Worm (Caenorhabditis elegans) whole organism, L4 larva: ENCODE results near the gene Y53G8AM.7.

Experiments
- F10B5.3 ChIP-seq: sonication (generic microtip); optimal IDR thresholded peaks from 2 replicates; lab custom pipeline; 2016; ENCODE audit warnings: mild to moderate bottlenecking, missing genetic modification characterization, missing compliant biosample characterization
- F37D6.2 ChIP-seq: sonication (generic microtip); optimal IDR thresholded peaks from 2 replicates; lab custom pipeline; 2016; ENCODE audit warnings: mild to moderate bottlenecking, missing genetic modification characterization, missing compliant biosample characterization
- T26A8.4 ChIP-seq: fragments of 200-800 bp; sonication (Bioruptor generic); IDR thresholded peaks from 2 replicates; pipeline ENCODE4 v1.3.6; 2022; ENCODE audit warnings: missing genetic modification characterization, missing compliant biosample characterization
- aha-1 ChIP-seq: fragments of 150-350 bp; peaks from one replicate; lab custom pipeline; 2014; ENCODE audit warnings: missing biosample characterization, missing genetic modification characterization
- ceh-32 ChIP-seq: sonication (generic microtip); optimal IDR thresholded peaks from 2 replicates; lab custom pipeline; 2016; ENCODE audit warnings: mild to moderate bottlenecking, missing genetic modification characterization, missing compliant biosample characterization; ENCODE audit not compliant: poor library complexity
- ceh-44 ChIP-seq: fragments of 200-800 bp; sonication (Bioruptor generic); IDR thresholded peaks from 2 replicates; pipeline ENCODE4 v1.3.6; 2022; ENCODE audit warnings: missing genetic modification reagents, missing genetic modification characterization, missing compliant biosample characterization
- ceh-62 ChIP-seq: sonication (generic microtip); optimal IDR thresholded peaks from 2 replicates; lab custom pipeline; 2017; ENCODE audit warnings: missing biosample characterization, missing genetic modification characterization
- ces-1 ChIP-seq: fragments of 150-350 bp; sonication (generic microtip); optimal IDR thresholded peaks from 4 replicates; lab custom pipeline; 2014; ENCODE audit warnings: missing biosample characterization, missing genetic modification reagents, missing genetic modification characterization
- cey-2 ChIP-seq: sonication (generic microtip); optimal IDR thresholded peaks from 3 replicates; lab custom pipeline; 2017; ENCODE audit warnings: missing genetic modification characterization, mild to moderate bottlenecking, missing compliant biosample characterization, antibody characterized with exemption, borderline replicate concordance; ENCODE audit not compliant: insufficient read depth
- daf-16 ChIP-seq, 3 experiments: sonication (generic microtip); optimal IDR thresholded peaks; 2 replicates each; lab custom pipeline; 2016 to 2017; ENCODE audit warnings: missing genetic modification characterization in 3 of 3, missing genetic modification reagents in 3 of 3, mild to moderate bottlenecking in 2 of 3, missing compliant biosample characterization in 2 of 3, missing biosample characterization in 1 of 3, moderate library complexity in 1 of 3
- dve-1 ChIP-seq: sonication (generic microtip); optimal IDR thresholded peaks from 2 replicates; lab custom pipeline; 2017; ENCODE audit warnings: antibody characterized with exemption, mild to moderate bottlenecking, missing genetic modification characterization, missing compliant biosample characterization; ENCODE audit not compliant: insufficient read depth
- hif-1 ChIP-seq, 2 experiments: sonication (generic microtip); optimal IDR thresholded peaks; 2 replicates each; lab custom pipeline; 2016 to 2017; ENCODE audit warnings: missing compliant biosample characterization in 2 of 2, missing genetic modification characterization in 2 of 2, missing genetic modification reagents in 2 of 2, missing genotype in 2 of 2, mild to moderate bottlenecking in 1 of 2
- hlh-30 ChIP-seq: sonication (generic microtip); optimal IDR thresholded peaks from 2 replicates; lab custom pipeline; 2017; ENCODE audit warnings: antibody characterized with exemption, mild to moderate bottlenecking, missing genetic modification characterization, missing compliant biosample characterization; ENCODE audit not compliant: insufficient read depth
- hmg-1.1 ChIP-seq: fragments of 200-800 bp; sonication (Bioruptor generic); IDR thresholded peaks from 2 replicates; pipeline ENCODE4 v1.3.6; 2022; ENCODE audit warnings: missing genetic modification reagents, missing genetic modification characterization, missing compliant biosample characterization
- jun-1 ChIP-seq: fragments of 150-350 bp; optimal IDR thresholded peaks from 2 replicates; lab custom pipeline; 2014; ENCODE audit warnings: missing biosample characterization, missing genetic modification reagents, missing genetic modification characterization
- lin-1 ChIP-seq: fragments of 200-800 bp; sonication (Bioruptor generic); IDR thresholded peaks from 2 replicates; pipeline ENCODE4 v1.3.6; 2022; ENCODE audit warnings: missing genetic modification reagents, missing genetic modification characterization, missing compliant biosample characterization
- lin-13 ChIP-seq: fragments of 150-350 bp; optimal IDR thresholded peaks from 2 replicates; lab custom pipeline; 2014; ENCODE audit warnings: missing biosample characterization, missing genetic modification reagents, missing genetic modification characterization
- lsy-2 ChIP-seq, 2 experiments: fragments of 150-350 bp in 1 of 2; sonication (generic microtip) in 1 of 2; optimal IDR thresholded peaks; 2 replicates each; lab custom pipeline; 2014 to 2017; ENCODE audit warnings: missing biosample characterization in 2 of 2, missing genetic modification characterization in 2 of 2
- mdl-1 ChIP-seq, 2 experiments: fragments of 150-350 bp in 1 of 2; sonication (generic microtip) in 1 of 2; optimal IDR thresholded peaks; 2 replicates each; lab custom pipeline; 2014 to 2017; ENCODE audit warnings: missing biosample characterization in 2 of 2, missing genetic modification characterization in 2 of 2
- mes-2 ChIP-seq: sonication (generic microtip); optimal IDR thresholded peaks from 2 replicates; lab custom pipeline; 2016; ENCODE audit warnings: missing genotype, mild to moderate bottlenecking, missing genetic modification characterization, missing compliant biosample characterization; ENCODE audit not compliant: poor library complexity, severe bottlenecking
- mxl-2 ChIP-seq: fragments of 200-800 bp; sonication (Bioruptor generic); conservative IDR thresholded peaks from 2 replicates; pipeline ENCODE4 v1.3.6; 2022; ENCODE audit warnings: missing genetic modification reagents, missing genetic modification characterization, missing compliant biosample characterization
- nhr-28 ChIP-seq: fragments of 150-350 bp; optimal IDR thresholded peaks from 2 replicates; lab custom pipeline; 2014; ENCODE audit warnings: missing biosample characterization, missing genetic modification characterization
- nhr-42 ChIP-seq: fragments of 200-800 bp; sonication (Bioruptor generic); IDR thresholded peaks from 2 replicates; pipeline ENCODE4 v1.3.6; 2022; ENCODE audit warnings: missing genetic modification characterization, missing compliant biosample characterization
- nhr-6 ChIP-seq: fragments of 150-350 bp; optimal IDR thresholded peaks from 2 replicates; lab custom pipeline; 2014; ENCODE audit warnings: missing biosample characterization, missing genetic modification characterization
- nhr-76 ChIP-seq: fragments of 150-350 bp; optimal IDR thresholded peaks from 2 replicates; lab custom pipeline; 2014; ENCODE audit warnings: missing biosample characterization, missing genetic modification characterization
- nhr-77 ChIP-seq: fragments of 150-350 bp; optimal IDR thresholded peaks from 2 replicates; lab custom pipeline; 2014; ENCODE audit warnings: missing biosample characterization, missing genetic modification characterization
- pha-4 ChIP-seq, 2 experiments: fragments of 150-350 bp in 1 of 2; fragments of 200-800 bp in 1 of 2; sonication (Bioruptor generic) in 1 of 2; IDR thresholded peaks in 1 of 2; optimal IDR thresholded peaks in 1 of 2; 2 replicates each; pipeline versions ENCODE4 v1.3.6 to Lab custom; 2014 to 2022; ENCODE audit warnings: missing genetic modification characterization in 2 of 2, missing genetic modification reagents in 2 of 2, missing biosample characterization in 1 of 2, missing compliant biosample characterization in 1 of 2
- pqm-1 ChIP-seq: sonication (generic microtip); optimal IDR thresholded peaks from 2 replicates; lab custom pipeline; 2017; ENCODE audit warnings: missing biosample characterization, missing genetic modification characterization
- rbr-2 ChIP-seq: sonication (generic microtip); optimal IDR thresholded peaks from 2 replicates; lab custom pipeline; 2016; ENCODE audit warnings: missing genotype, missing genetic modification characterization, missing compliant biosample characterization
- saeg-2 ChIP-seq: fragments of 200-800 bp; sonication (Bioruptor generic); IDR thresholded peaks from 2 replicates; pipeline ENCODE4 v1.3.6; 2022; ENCODE audit warnings: missing genetic modification reagents, missing genetic modification characterization, missing compliant biosample characterization
- sdz-12 ChIP-seq: fragments of 200-800 bp; sonication (Bioruptor generic); optimal IDR thresholded peaks from 2 replicates; lab custom pipeline; 2018; ENCODE audit warnings: mild to moderate bottlenecking, missing genetic modification characterization, missing compliant biosample characterization
- unc-62 ChIP-seq, 3 experiments: fragments of 150-350 bp in 1 of 3; sonication (generic microtip); optimal IDR thresholded peaks in 2 of 3; peaks in 1 of 3; 1 replicate in 1 of 3; 2 replicates in 2 of 3; lab custom pipeline; 2014 to 2017; ENCODE audit warnings: missing biosample characterization in 3 of 3, missing genetic modification characterization in 3 of 3, missing genetic modification reagents in 3 of 3, missing genotype in 1 of 3
- vab-7 ChIP-seq: fragments of 200-800 bp; sonication (Bioruptor generic); IDR thresholded peaks from 2 replicates; pipeline ENCODE4 v1.3.6; 2022; ENCODE audit warnings: missing genetic modification reagents, missing genetic modification characterization, missing compliant biosample characterization
- zfp-3 ChIP-seq: fragments of 200-800 bp; sonication (Bioruptor generic); conservative IDR thresholded peaks from 2 replicates; pipeline ENCODE4 v1.3.6; 2022; ENCODE audit warnings: missing genetic modification reagents, missing genetic modification characterization, missing compliant biosample characterization
- zip-2 ChIP-seq: fragments of 150-350 bp; optimal IDR thresholded peaks from 2 replicates; lab custom pipeline; 2014; ENCODE audit warnings: missing biosample characterization, missing genetic modification characterization
- ztf-7 ChIP-seq: fragments of 150-350 bp; optimal IDR thresholded peaks from 2 replicates; lab custom pipeline; 2014; ENCODE audit warnings: missing biosample characterization, missing genetic modification characterization

Gene Y53G8AM.7

DNA sequence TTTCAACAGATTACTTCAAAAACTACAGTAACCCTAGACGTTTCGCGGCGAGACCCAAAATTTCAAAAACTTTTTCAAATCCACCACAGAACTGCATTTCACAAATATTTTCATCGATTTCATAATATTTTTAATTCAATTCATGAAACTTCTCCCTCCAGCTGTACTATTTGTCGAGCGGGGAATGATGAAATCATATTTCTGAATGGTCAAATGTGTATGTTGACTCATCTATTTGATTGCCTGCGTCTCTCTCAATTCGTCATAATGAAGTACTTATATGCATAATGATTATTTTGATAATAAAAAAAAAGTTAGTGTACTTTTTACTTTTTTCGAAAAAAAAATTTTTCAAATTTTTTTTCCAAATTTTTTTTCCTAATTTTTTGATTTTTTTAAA is 39.8 kb upstream of the Y53G8AM.7 start:
- TF ChIP-seq lsy-2 (tag; optimal IDR thresholded peaks at IDR 0.05; lab: Kevin White, UChicago), result peak in 1 of 2 experiments; percentile 32
- TF ChIP-seq rbr-2 (tag; lab: Kevin White, UChicago), result no peak
- TF ChIP-seq ces-1 (GFP tag; lab: Kevin White, UChicago), result no peak
- no peak for TF ChIP-seq F10B5.3 (tag; lab: Kevin White, UChicago)
- no peak for TF ChIP-seq pha-4 (GFP tag; IDR thresholded peaks at IDR 0.05; lab: Robert Waterston, UW)
- TF ChIP-seq pha-4 (tag; optimal IDR thresholded peaks at IDR 0.05; lab: Kevin White, UChicago), result peak; percentile 56
- TF ChIP-seq nhr-6 (tag; lab: Kevin White, UChicago), result peak; percentile 75
- peak; percentile 54 for TF ChIP-seq dve-1 (tag; lab: Kevin White, UChicago)
- TF ChIP-seq pqm-1 (tag; lab: Kevin White, UChicago), result peak; percentile 39
- TF ChIP-seq mxl-2, result no peak
- TF ChIP-seq daf-16 (GFP tag; optimal IDR thresholded peaks at IDR 0.05; lab: Kevin White, UChicago), result no peak
- peak; percentile 52 for TF ChIP-seq daf-16 (tag; optimal IDR thresholded peaks at IDR 0.05; lab: Kevin White, UChicago)
- no peak for TF ChIP-seq lin-1 (GFP tag; lab: Robert Waterston, UW)
- TF ChIP-seq nhr-28 (tag; lab: Kevin White, UChicago), result peak; percentile 15

DNA sequence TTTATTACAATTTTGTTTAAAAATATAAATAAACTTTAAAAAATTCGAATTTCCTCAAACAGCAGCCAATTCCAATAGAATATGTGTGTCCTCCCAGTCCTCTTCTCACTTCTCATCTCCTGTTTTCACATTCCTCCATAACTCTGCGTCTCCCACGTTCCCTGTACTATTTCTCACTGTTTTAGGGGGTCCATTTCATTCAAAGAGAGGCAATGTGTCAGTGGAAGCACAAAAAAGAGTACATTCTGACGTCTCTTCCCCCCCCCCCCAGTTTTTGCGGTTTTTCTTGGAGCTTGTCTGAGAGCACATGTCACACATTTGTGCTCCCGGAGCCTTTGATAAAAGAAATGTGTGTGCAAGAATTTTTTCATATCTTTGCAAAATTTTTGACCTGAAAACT is 38.1 kb upstream of the Y53G8AM.7 start:
- TF ChIP-seq F10B5.3 (tag; lab: Kevin White, UChicago), result no peak
- no peak for TF ChIP-seq mdl-1 (tag; optimal IDR thresholded peaks at IDR 0.05; lab: Kevin White, UChicago)
- 0 out of 2 replicates have a peak, but pooled peaks have one; percentile 43 for TF ChIP-seq hmg-1.1 (GFP tag; lab: Robert Waterston, UW)
- TF ChIP-seq unc-62 (GFP tag; optimal IDR thresholded peaks at IDR 0.05 in 1 of 2; lab: Kevin White, UChicago), result peak in 1 of 2 experiments; percentile 73
- no peak for TF ChIP-seq unc-62 (tag; optimal IDR thresholded peaks at IDR 0.05; lab: Kevin White, UChicago)
- peak in 1 of 2 experiments; percentile 21 for TF ChIP-seq lsy-2 (tag; optimal IDR thresholded peaks at IDR 0.05; lab: Kevin White, UChicago)

- TF ChIP-seq aha-1 (peak; percentile 42), T26A8.4 (no peak), lin-1 (GFP tag; lab: Robert Waterston, UW) (no peak), cey-2 (tag; lab: Kevin White, UChicago) (no peak), lin-13 (GFP tag; lab: Kevin White, UChicago) (no peak), ceh-32 (tag; lab: Kevin White, UChicago) (no peak)
Observed at ce11 chrIII:3297151-3297550, 30.6 kb upstream of the Y53G8AM.7 start, which contains the start of gene Y53G8AR.5. Gene Y53G8AR.5, plus strand, starts transcription at chrIII:3297451.

DNA sequence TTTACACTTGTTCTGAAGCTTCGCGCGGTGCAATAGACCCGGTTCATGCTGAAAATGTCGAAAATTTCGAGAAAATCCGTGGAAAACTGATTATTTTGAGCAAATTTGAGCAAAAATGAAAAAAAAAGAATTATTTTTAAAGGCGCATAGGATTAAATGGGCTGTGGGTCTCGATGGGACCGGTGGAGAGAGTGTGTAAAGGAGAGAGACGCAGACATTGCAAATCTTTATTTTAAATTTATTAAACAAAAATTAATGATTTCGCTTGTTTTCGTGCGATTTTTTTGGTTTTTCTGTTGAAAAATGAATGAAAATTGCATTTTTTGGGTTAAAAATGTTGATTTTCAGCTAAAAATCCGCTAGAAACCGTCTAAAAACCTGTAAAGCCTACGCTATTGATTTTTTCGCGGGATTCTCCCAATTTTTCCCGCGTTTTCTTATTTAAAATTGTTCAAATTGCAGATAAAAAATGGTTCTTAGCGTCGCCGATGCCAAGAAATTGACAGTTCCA is 27.8 kb upstream of the Y53G8AM.7 start, which contains the start of the genes Y53G8AR.8 and Y53G8AR.6:
Gene Y53G8AR.8 (minus strand): TSS at position 48 of the 511 bp plus-strand sequence.
Gene Y53G8AR.6 (plus strand): TSS at position 461 of the 511 bp plus-strand sequence.
- TF ChIP-seq nhr-77 (tag; lab: Kevin White, UChicago) (no peak), nhr-76 (tag; lab: Kevin White, UChicago) (no peak), vab-7 (no peak), ceh-32 (tag; lab: Kevin White, UChicago) (no peak), saeg-2 (GFP tag; lab: Robert Waterston, UW) (no peak), aha-1 (peak; percentile 29), zfp-3 (GFP tag; lab: Robert Waterston, UW) (no peak), F37D6.2 (tag; lab: Kevin White, UChicago) (no peak), ceh-62 (no peak), zip-2 (no peak), ceh-44 (GFP tag; lab: Robert Waterston, UW) (no peak), mes-2 (tag; lab: Kevin White, UChicago) (peak; percentile 60), lsy-2 (tag; optimal IDR thresholded peaks at IDR 0.05; lab: Kevin White, UChicago) (peak in 1 of 2 experiments; percentile 51), jun-1 (tag; lab: Kevin White, UChicago) (no peak), ztf-7 (tag; lab: Kevin White, UChicago) (no peak), hlh-30 (tag; lab: Kevin White, UChicago) (no peak), hif-1 (tag; optimal IDR thresholded peaks at IDR 0.05; lab: Kevin White, UChicago) (no peak), unc-62 (GFP tag; optimal IDR thresholded peaks at IDR 0.05 in 1 of 2; lab: Kevin White, UChicago) (no peak), unc-62 (tag; optimal IDR thresholded peaks at IDR 0.05; lab: Kevin White, UChicago) (no peak), nhr-42 (GFP tag; lab: Robert Waterston, UW) (no peak), sdz-12 (GFP tag; lab: Kevin White, UChicago) (no peak)
